Worm (Caenorhabditis elegans): ENCODE results near the gene col-173.

DNA sequence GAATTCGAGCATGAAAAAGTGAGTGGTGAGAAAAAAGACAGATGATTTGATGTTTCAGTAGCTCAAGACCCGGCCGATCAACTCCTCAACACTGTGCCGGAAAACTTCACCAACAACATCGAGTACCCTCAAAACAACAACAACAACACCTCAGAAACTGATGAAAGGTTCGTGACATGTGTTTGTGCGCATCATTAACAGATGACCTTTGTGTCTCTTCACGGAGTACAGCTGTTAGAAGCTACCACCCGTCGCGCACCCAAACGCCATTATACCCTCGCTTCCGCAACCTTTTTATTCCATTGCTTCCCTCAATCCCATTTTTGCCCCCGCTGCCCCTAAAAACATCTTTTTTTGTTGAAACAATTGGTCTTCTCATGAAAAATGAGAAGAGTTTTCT, 37.9 kb upstream of the col-173 start:
- no peak for TF ChIP-seq unc-62 (GFP tag; optimal IDR thresholded peaks at IDR 0.05)
- TF ChIP-seq pha-4 (tag; optimal IDR thresholded peaks at IDR 0.05): no peak
- TF ChIP-seq F52B5.7 (tag; optimal IDR thresholded peaks at IDR 0.05): no peak
- no peak for TF ChIP-seq nhr-80 (tag; optimal IDR thresholded peaks at IDR 0.05)
- TF ChIP-seq repo-1 (tag; optimal IDR thresholded peaks at IDR 0.05): no peak
- TF ChIP-seq lin-40 (tag; optimal IDR thresholded peaks at IDR 0.05): no peak
- TF ChIP-seq hrde-1 (tag; optimal IDR thresholded peaks at IDR 0.05; ENCODE audit: borderline replicate concordance): no peak
